Fruit fly (Drosophila melanogaster) whole organism, pupa: ENCODE measurements around the gene bam.

Experiments used
- CG12605 ChIP-seq: fragments of 200-800 bp; sonication (Bioruptor generic); IDR thresholded peaks from 2 replicates; pipeline ENCODE4 v1.3.6; 2022; ENCODE audit warnings: missing biosample characterization, missing genetic modification characterization
- CG13204 ChIP-seq: fragments of 200-800 bp; sonication (Bioruptor generic); optimal IDR thresholded peaks from 2 replicates; lab custom pipeline; 2018; ENCODE audit warnings: missing biosample characterization, mild to moderate bottlenecking, missing genetic modification characterization, moderate library complexity
- CG15710 ChIP-seq: fragments of 200-800 bp; sonication (Bioruptor generic); optimal IDR thresholded peaks from 2 replicates; lab custom pipeline; 2018; ENCODE audit warnings: missing biosample characterization, mild to moderate bottlenecking, missing genetic modification characterization, moderate library complexity
- CG17806 ChIP-seq: fragments of 200-800 bp; sonication (Bioruptor generic); optimal IDR thresholded peaks from 2 replicates; lab custom pipeline; 2018; ENCODE audit warnings: missing biosample characterization, mild to moderate bottlenecking, missing genetic modification characterization, moderate library complexity
- CG34367 ChIP-seq: fragments of 200-800 bp; sonication (Bioruptor generic); optimal IDR thresholded peaks from 2 replicates; lab custom pipeline; 2018; ENCODE audit warnings: missing biosample characterization, mild to moderate bottlenecking, missing genetic modification characterization
- CG4496 ChIP-seq: fragments of 200-800 bp; sonication (Bioruptor generic); IDR thresholded peaks from 3 replicates; pipeline ENCODE4 v1.3.6; 2022; ENCODE audit warnings: missing biosample characterization, missing genetic modification characterization
- D1 ChIP-seq: fragments of 200-800 bp; sonication (Bioruptor generic); optimal IDR thresholded peaks from 2 replicates; lab custom pipeline; 2018; ENCODE audit warnings: missing biosample characterization, mild to moderate bottlenecking, missing genetic modification characterization, moderate library complexity
- Pif1A ChIP-seq: fragments of 200-800 bp; sonication (Bioruptor generic); optimal IDR thresholded peaks from 3 replicates; lab custom pipeline; 2016; ENCODE audit warnings: missing biosample characterization, missing genetic modification characterization
- Pif1B ChIP-seq: fragments of 200-800 bp; sonication (Bioruptor generic); optimal IDR thresholded peaks from 3 replicates; lab custom pipeline; 2016; ENCODE audit warnings: missing biosample characterization, missing genetic modification characterization
- Snoo ChIP-seq: fragments of 200-800 bp; sonication (Bioruptor generic); optimal IDR thresholded peaks from 3 replicates; lab custom pipeline; 2017; ENCODE audit warnings: missing biosample characterization, mild to moderate bottlenecking, missing genetic modification characterization, inconsistent platforms
- rn ChIP-seq: fragments of 200-800 bp; sonication (Bioruptor generic); IDR thresholded peaks from 2 replicates; pipeline ENCODE4 v1.3.6; 2022; ENCODE audit warnings: missing biosample characterization, missing genetic modification characterization

dm6 chr3R:25219018-25219417, 25.9 kb downstream of the bam start, which contains the start of gene CG31103:
- TF ChIP-seq Snoo (tag; lab: Kevin White, UChicago) (no peak), CG12605 (GFP tag; lab: Robert Waterston, UW) (no peak), D1 (no peak), CG13204 (GFP tag; lab: Kevin White, UChicago) (no peak), CG15710 (tag; lab: Kevin White, UChicago) (no peak), Pif1A (GFP tag; lab: Kevin White, UChicago) (no peak), CG17806 (tag; lab: Kevin White, UChicago) (no peak), Pif1B (GFP tag; lab: Kevin White, UChicago) (no peak), rn (no peak), CG4496 (GFP tag; lab: Robert Waterston, UW) (no peak), CG34367 (tag; lab: Kevin White, UChicago) (no peak)
